Worm (Caenorhabditis elegans) whole organism, L2 larva: Measurements from ENCODE around the gene R07B1.9.

Experiments used
- F13H6.1 ChIP-seq: sonication (generic microtip); optimal IDR thresholded peaks from 2 replicates; lab custom pipeline; 2016; ENCODE audit warnings: missing genetic modification characterization, missing compliant biosample characterization
- blmp-1 ChIP-seq: sonication (generic microtip); optimal IDR thresholded peaks from 2 replicates; lab custom pipeline; 2017; ENCODE audit warnings: missing genetic modification characterization, mild to moderate bottlenecking, missing compliant biosample characterization, antibody characterized with exemption, moderate library complexity; ENCODE audit not compliant: insufficient read depth
- egl-27 ChIP-seq: sonication (generic microtip); optimal IDR thresholded peaks from 3 replicates; lab custom pipeline; 2017; ENCODE audit warnings: missing biosample characterization, missing genetic modification reagents, missing genetic modification characterization
- lin-13 ChIP-seq: fragments of 150-350 bp; optimal IDR thresholded peaks from 2 replicates; lab custom pipeline; 2014; ENCODE audit warnings: missing biosample characterization, missing genetic modification reagents, missing genetic modification characterization
- lsy-2 ChIP-seq, 2 experiments: fragments of 150-350 bp in 1 of 2; sonication (generic microtip) in 1 of 2; optimal IDR thresholded peaks; 2 replicates each; lab custom pipeline; 2014 to 2017; ENCODE audit warnings: missing biosample characterization in 2 of 2, missing genetic modification characterization in 2 of 2
- mab-5 ChIP-seq: fragments of 150-350 bp; optimal IDR thresholded peaks from 2 replicates; lab custom pipeline; 2014; ENCODE audit warnings: missing biosample characterization, missing genetic modification characterization
- mbf-1 ChIP-seq: sonication (generic microtip); optimal IDR thresholded peaks from 2 replicates; lab custom pipeline; 2017; ENCODE audit warnings: missing biosample characterization, missing genetic modification characterization
- nhr-10 ChIP-seq: sonication (generic microtip); optimal IDR thresholded peaks from 2 replicates; lab custom pipeline; 2017; ENCODE audit warnings: missing biosample characterization, missing genetic modification characterization
- nhr-129 ChIP-seq: fragments of 150-350 bp; optimal IDR thresholded peaks from 2 replicates; lab custom pipeline; 2014; ENCODE audit warnings: missing biosample characterization, missing genetic modification characterization
- nhr-21 ChIP-seq: fragments of 150-350 bp; optimal IDR thresholded peaks from 2 replicates; lab custom pipeline; 2014; ENCODE audit warnings: missing biosample characterization, missing genetic modification characterization
- snpc-4 ChIP-seq: fragments of 150-350 bp; optimal IDR thresholded peaks from 2 replicates; lab custom pipeline; 2014; ENCODE audit warnings: missing biosample characterization, missing genetic modification characterization
- unc-62 ChIP-seq: fragments of 150-350 bp; optimal IDR thresholded peaks from 2 replicates; lab custom pipeline; 2014; ENCODE audit warnings: missing biosample characterization, missing genetic modification reagents, missing genetic modification characterization
- zag-1 ChIP-seq: fragments of 150-350 bp; optimal IDR thresholded peaks from 2 replicates; lab custom pipeline; 2014; ENCODE audit warnings: missing biosample characterization, missing genetic modification characterization
- ztf-11 ChIP-seq: sonication (generic microtip); optimal IDR thresholded peaks from 2 replicates; lab custom pipeline; 2017; ENCODE audit warnings: missing biosample characterization, missing genetic modification characterization

- TF ChIP-seq F13H6.1 (no peak), egl-27 (no peak), nhr-129 (no peak), mbf-1 (tag; lab: Kevin White, UChicago) (no peak), snpc-4 (tag; lab: Kevin White, UChicago) (no peak), nhr-21 (tag; lab: Kevin White, UChicago) (no peak), blmp-1 (tag; lab: Kevin White, UChicago) (no peak), unc-62 (GFP tag; lab: Kevin White, UChicago) (no peak), nhr-10 (tag; lab: Kevin White, UChicago) (no peak), lsy-2 (tag; optimal IDR thresholded peaks at IDR 0.05; lab: Kevin White, UChicago) (no peak), ztf-11 (tag; lab: Kevin White, UChicago) (no peak), mab-5 (tag; lab: Kevin White, UChicago) (no peak), lin-13 (GFP tag; lab: Kevin White, UChicago) (no peak), zag-1 (tag; lab: Kevin White, UChicago) (no peak)
Measured at ce11 chrX:9918997-9919396, 41.8 kb downstream of the R07B1.9 start, which contains the start of gene folr-1.
